Fruit fly (Drosophila melanogaster): ENCODE data around the gene Mrgn1.

Gene Mrgn1

DNA sequence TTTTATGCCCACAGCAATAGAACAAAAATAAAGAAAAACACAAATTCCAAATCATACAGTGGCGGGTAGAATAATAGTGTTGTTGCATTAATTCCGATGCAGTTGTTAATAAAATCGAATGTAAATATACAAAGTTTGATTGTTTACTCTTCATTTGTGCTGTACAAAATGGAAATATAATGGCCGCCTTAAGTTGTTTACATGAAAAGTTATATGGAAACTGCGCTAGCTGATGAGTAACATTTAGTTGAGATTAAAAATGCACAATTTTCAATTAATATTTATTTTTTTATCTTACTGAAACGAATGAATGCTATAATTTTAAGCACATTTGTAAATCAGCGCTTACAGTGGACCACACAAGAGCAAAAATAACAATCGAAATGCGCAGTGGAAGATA, 13.1 kb upstream of the Mrgn1 start (continued):
- no peak for TF ChIP-seq Ets21C (GFP tag; optimal IDR thresholded peaks at IDR 0.05)
- no peak for TF ChIP-seq svp (GFP tag)
- no peak for TF ChIP-seq Lpt (GFP tag; optimal IDR thresholded peaks at IDR 0.05)
- no peak for TF ChIP-seq CG10669 (GFP tag; optimal IDR thresholded peaks at IDR 0.05)
- TF ChIP-seq CG6808 (GFP tag; optimal IDR thresholded peaks at IDR 0.05), result no peak
- peak; percentile 67 for TF ChIP-seq Hr4 (GFP tag; optimal IDR thresholded peaks at IDR 0.05)
- TF ChIP-seq Eip78C (GFP tag), result no peak

DNA sequence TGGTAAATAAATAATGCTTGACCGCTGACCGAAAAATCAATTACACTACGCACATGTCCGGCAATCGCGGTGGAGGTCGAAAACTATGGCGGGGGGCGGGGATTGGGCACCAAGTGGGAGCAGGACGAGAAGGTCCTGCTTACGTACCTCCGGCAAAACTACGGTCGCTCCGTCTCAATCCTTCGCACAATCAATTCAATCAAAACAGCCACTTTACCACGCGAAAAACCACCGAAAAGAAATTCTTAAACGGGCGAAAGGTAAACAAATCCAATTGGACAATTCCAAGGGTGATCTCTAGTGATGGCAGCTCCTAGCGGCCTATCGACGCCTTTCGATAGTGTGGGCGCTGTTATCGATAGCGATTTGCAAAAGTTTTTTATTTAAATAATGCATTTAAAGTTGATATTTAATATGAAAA, 3.8 kb downstream of the Mrgn1 start, which contains the start of gene Nadsyn:
TSS of gene Nadsyn (minus strand) at position 304 of the 421 bp plus-strand sequence.
- TF ChIP-seq CG8319 (GFP tag; optimal IDR thresholded peaks at IDR 0.05), result no peak
- peak; percentile 30 for TF ChIP-seq esn (GFP tag; optimal IDR thresholded peaks at IDR 0.05)
- TF ChIP-seq Eip78C (GFP tag), result peak; percentile 46

DNA sequence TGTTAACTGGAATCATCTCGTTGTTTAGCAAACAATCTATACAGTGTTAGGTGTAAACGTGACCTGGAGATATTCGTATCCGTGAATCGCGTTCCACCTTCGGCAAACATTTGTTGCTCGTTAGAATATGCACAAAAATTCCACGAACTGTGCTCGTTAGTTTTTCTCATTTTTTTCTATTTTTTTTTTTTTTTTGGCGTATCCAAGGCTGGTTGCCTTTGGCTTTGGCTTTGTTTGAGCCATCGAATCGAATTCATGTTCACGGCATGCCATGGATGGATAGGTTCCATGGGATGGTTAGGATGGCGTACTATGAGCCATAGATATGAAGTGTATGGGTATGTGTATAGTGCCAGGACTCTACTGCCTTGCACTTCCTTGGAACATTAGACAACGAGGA, 22.1 kb downstream of the Mrgn1 start:
- TF ChIP-seq CG6792 (GFP tag; optimal IDR thresholded peaks at IDR 0.05) (no peak), CG6808 (GFP tag; optimal IDR thresholded peaks at IDR 0.05) (no peak), CG9139 (GFP tag; optimal IDR thresholded peaks at IDR 0.05) (no peak), CG3032 (tag; optimal IDR thresholded peaks at IDR 0.05) (no peak), CG10669 (GFP tag; optimal IDR thresholded peaks at IDR 0.05) (no peak), salr (GFP tag; optimal IDR thresholded peaks at IDR 0.05) (no peak), CG8319 (GFP tag; optimal IDR thresholded peaks at IDR 0.05) (no peak), CG7368 (GFP tag; optimal IDR thresholded peaks at IDR 0.05) (no peak), CG34406 (GFP tag; optimal IDR thresholded peaks at IDR 0.05) (no peak), acj6 (GFP tag; optimal IDR thresholded peaks at IDR 0.05) (no peak), Eip78C (GFP tag) (no peak), CG16779 (tag; optimal IDR thresholded peaks at IDR 0.05) (no peak), svp (GFP tag) (no peak), Ets96B (tag; optimal IDR thresholded peaks at IDR 0.05) (no peak), net (GFP tag; optimal IDR thresholded peaks at IDR 0.05) (no peak), CG6276 (GFP tag; optimal IDR thresholded peaks at IDR 0.05) (no peak), fd59A (GFP tag; optimal IDR thresholded peaks at IDR 0.05) (no peak), dsx (GFP tag; optimal IDR thresholded peaks at IDR 0.05; ENCODE audit: poor library complexity, severe bottlenecking) (no peak), Eip75B (GFP tag; optimal IDR thresholded peaks at IDR 0.05) (no peak)

DNA sequence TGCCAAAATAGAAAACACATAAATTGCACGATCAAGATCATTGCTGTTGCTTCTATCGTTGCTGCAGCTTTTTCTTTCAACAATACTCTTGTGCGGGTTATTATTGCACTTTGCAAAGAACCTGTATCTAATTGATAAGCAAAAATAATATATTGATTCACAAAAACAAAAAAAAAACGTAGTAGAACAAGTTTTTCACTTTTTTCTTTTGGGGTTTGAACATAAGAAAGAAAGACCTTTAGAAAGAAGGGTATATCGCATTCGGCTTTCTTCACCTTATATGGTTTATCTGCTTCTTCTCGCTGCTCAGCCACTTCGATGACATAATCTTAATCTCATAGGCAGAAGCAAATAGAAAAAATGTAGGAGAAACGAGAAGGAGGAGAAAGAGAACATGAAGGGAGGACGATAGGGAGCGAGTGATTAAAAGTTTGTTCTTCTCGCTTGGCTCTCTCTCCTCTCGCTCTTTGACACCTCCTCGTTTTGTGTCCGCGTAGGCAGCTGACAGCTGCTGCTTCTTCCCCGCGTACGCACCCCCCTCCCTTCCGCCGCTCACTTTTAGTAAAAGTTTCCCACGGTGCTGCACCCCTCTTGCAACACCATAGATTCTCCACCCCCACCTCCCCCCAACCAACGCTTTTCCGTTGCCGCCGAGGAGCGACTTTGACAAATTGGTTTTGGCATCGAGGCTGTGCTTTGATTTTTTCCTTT, 22.9 kb downstream of the Mrgn1 start:
- TF ChIP-seq CG32006 (GFP tag; optimal IDR thresholded peaks at IDR 0.05) (peak; percentile 50), OdsH (GFP tag; optimal IDR thresholded peaks at IDR 0.05) (no peak), eg (GFP tag; IDR thresholded peaks at IDR 0.05) (peak; percentile 63; the same call in 2 of the 3 replicates), CG11294 (GFP tag; IDR thresholded peaks at IDR 0.05) (peak; percentile 29; the same call in 1 of the 2 replicates), CG8119 (GFP tag; IDR thresholded peaks at IDR 0.05) (peak; percentile 41; the same call in 1 of the 3 replicates), CG15336 (GFP tag; IDR thresholded peaks at IDR 0.05) (0 out of 2 replicates have a peak, but pooled peaks have one; percentile 29), fd59A (GFP tag; optimal IDR thresholded peaks at IDR 0.05) (no peak), Ets21C (GFP tag; optimal IDR thresholded peaks at IDR 0.05) (no peak), acj6 (GFP tag; optimal IDR thresholded peaks at IDR 0.05) (no peak), CG6163 (GFP tag; IDR thresholded peaks at IDR 0.05) (peak; percentile 24; the same call in 1 of the 3 replicates), pdm3 (GFP tag; optimal IDR thresholded peaks at IDR 0.05) (peak; percentile 4), Gug (GFP tag; IDR thresholded peaks at IDR 0.05) (peak; percentile 55), Hr4 (GFP tag; optimal IDR thresholded peaks at IDR 0.05) (peak; percentile 32), vri (GFP tag; optimal IDR thresholded peaks at IDR 0.05) (peak; percentile 41)

DNA sequence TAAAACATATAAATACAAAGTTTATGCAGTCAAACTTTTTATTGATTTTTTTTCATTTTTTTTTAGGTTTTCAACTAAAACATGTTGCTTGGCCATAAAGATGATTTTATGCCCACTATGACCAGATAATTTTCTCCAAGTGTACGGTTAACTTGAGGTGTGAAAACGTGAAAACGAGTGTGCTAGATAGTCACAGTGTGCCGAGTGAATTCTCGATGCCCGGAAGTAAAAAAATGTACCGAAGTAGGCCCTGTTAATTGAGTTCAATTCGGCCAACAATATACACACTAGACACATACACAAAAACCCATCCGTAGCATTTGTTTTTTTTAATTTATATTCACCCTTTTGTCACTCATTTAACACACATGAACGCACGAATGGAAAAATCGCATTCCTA, 29.8 kb downstream of the Mrgn1 start, which contains the start of gene Nna1:
TSS of gene Nna1 (plus strand) at position 301 of the 400 bp plus-strand sequence.
- no peak for TF ChIP-seq Hr38 (GFP tag; optimal IDR thresholded peaks at IDR 0.05)
- TF ChIP-seq Sox102F (GFP tag; optimal IDR thresholded peaks at IDR 0.05), result no peak
- no peak for TF ChIP-seq vri (GFP tag; optimal IDR thresholded peaks at IDR 0.05)
- no peak for TF ChIP-seq Gug (GFP tag; IDR thresholded peaks at IDR 0.05)
- no peak for TF ChIP-seq CG11294 (GFP tag; IDR thresholded peaks at IDR 0.05)
- no peak for TF ChIP-seq achi (GFP tag; optimal IDR thresholded peaks at IDR 0.05)
- no peak for TF ChIP-seq acj6 (GFP tag; optimal IDR thresholded peaks at IDR 0.05)
- no peak for TF ChIP-seq Lpt (GFP tag; optimal IDR thresholded peaks at IDR 0.05)
- no peak for TF ChIP-seq Eip75B (GFP tag; optimal IDR thresholded peaks at IDR 0.05)
- no peak for TF ChIP-seq Sox14 (GFP tag; optimal IDR thresholded peaks at IDR 0.05)
- no peak for TF ChIP-seq eg (GFP tag; IDR thresholded peaks at IDR 0.05)
- no peak for TF ChIP-seq Smox (GFP tag; optimal IDR thresholded peaks at IDR 0.05)
- TF ChIP-seq Met (GFP tag; optimal IDR thresholded peaks at IDR 0.05), result no peak
- no peak for TF ChIP-seq Eip78C (GFP tag)
- no peak for TF ChIP-seq lz (GFP tag; optimal IDR thresholded peaks at IDR 0.05)
- TF ChIP-seq CG3919 (GFP tag; optimal IDR thresholded peaks at IDR 0.05), result no peak
- TF ChIP-seq CG8319 (GFP tag; optimal IDR thresholded peaks at IDR 0.05), result no peak
